Worm (Caenorhabditis elegans) whole organism, young adult: ENCODE measurements around the gene pqn-36.

Experiments
- B0035.1 ChIP-seq: sonication (generic microtip); optimal IDR thresholded peaks from 2 replicates; lab custom pipeline; 2016; ENCODE audit warnings: missing genetic modification characterization, mild to moderate bottlenecking, missing compliant biosample characterization, missing genotype, missing genetic modification reagents
- C06A6.2 ChIP-seq: fragments of 200-800 bp; sonication (Bioruptor generic); conservative IDR thresholded peaks from 2 replicates; pipeline ENCODE4 v1.3.6; 2022; ENCODE audit warnings: missing genetic modification characterization, missing compliant biosample characterization
- C17E4.6 ChIP-seq: fragments of 200-800 bp; sonication (Bioruptor generic); IDR thresholded peaks from 2 replicates; pipeline ENCODE4 v1.3.6; 2022; ENCODE audit warnings: missing genetic modification reagents, missing genetic modification characterization, missing compliant biosample characterization
- F39B2.1 ChIP-seq: fragments of 200-800 bp; sonication (Bioruptor generic); IDR thresholded peaks from 2 replicates; pipeline ENCODE4 v1.3.6; 2022; ENCODE audit warnings: missing genetic modification reagents, missing genetic modification characterization, missing compliant biosample characterization
- F52B5.7 ChIP-seq: sonication (generic microtip); optimal IDR thresholded peaks from 2 replicates; lab custom pipeline; 2016; ENCODE audit warnings: mild to moderate bottlenecking, missing genetic modification characterization, missing compliant biosample characterization
- F55B11.4 ChIP-seq: sonication (generic microtip); optimal IDR thresholded peaks from 2 replicates; lab custom pipeline; 2016; ENCODE audit warnings: missing compliant biosample characterization, missing genetic modification characterization, borderline replicate concordance; ENCODE audit not compliant: insufficient read depth
- K11D2.4 ChIP-seq: fragments of 200-800 bp; sonication (Bioruptor generic); IDR thresholded peaks from 2 replicates; pipeline ENCODE4 v1.3.6; 2022; ENCODE audit warnings: missing genetic modification reagents, missing genetic modification characterization, missing compliant biosample characterization
- Y79H2A.3 ChIP-seq: fragments of 200-800 bp; sonication (Bioruptor generic); conservative IDR thresholded peaks from 2 replicates; pipeline ENCODE4 v1.3.6; 2022; ENCODE audit warnings: missing genetic modification reagents, missing genetic modification characterization, missing compliant biosample characterization
- Y95B8A.8 ChIP-seq: fragments of 200-800 bp; sonication (Bioruptor generic); IDR thresholded peaks from 2 replicates; pipeline ENCODE4 v1.3.6; 2022; ENCODE audit warnings: missing genetic modification reagents, missing genetic modification characterization, missing compliant biosample characterization
- ZK185.1 ChIP-seq: sonication (generic microtip); optimal IDR thresholded peaks from 2 replicates; lab custom pipeline; 2016; ENCODE audit warnings: mild to moderate bottlenecking, missing genetic modification characterization, missing compliant biosample characterization; ENCODE audit not compliant: poor library complexity, severe bottlenecking
- aptf-3 ChIP-seq: fragments of 200-800 bp; sonication (Bioruptor generic); IDR thresholded peaks from 2 replicates; pipeline ENCODE4 v1.3.6; 2022; ENCODE audit warnings: missing genetic modification characterization, missing compliant biosample characterization
- attf-6 ChIP-seq: fragments of 200-800 bp; sonication (Bioruptor generic); IDR thresholded peaks from 2 replicates; pipeline ENCODE4 v1.3.6; 2022; ENCODE audit warnings: missing genetic modification reagents, missing genetic modification characterization, missing compliant biosample characterization
- ccch-3 ChIP-seq: fragments of 200-800 bp; sonication (Bioruptor generic); optimal IDR thresholded peaks from 2 replicates; lab custom pipeline; 2018; ENCODE audit warnings: mild to moderate bottlenecking, missing genetic modification characterization, missing compliant biosample characterization
- chd-7 ChIP-seq: sonication (generic microtip); optimal IDR thresholded peaks from 2 replicates; lab custom pipeline; 2016; ENCODE audit warnings: mild to moderate bottlenecking, missing genetic modification characterization, moderate library complexity, missing compliant biosample characterization
- dox-1 ChIP-seq: fragments of 200-800 bp; sonication (Bioruptor generic); IDR thresholded peaks from 2 replicates; pipeline ENCODE4 v1.3.6; 2022; ENCODE audit warnings: missing genetic modification reagents, missing genetic modification characterization, missing compliant biosample characterization
- dpl-1 ChIP-seq: fragments of 150-350 bp; optimal IDR thresholded peaks from 2 replicates; lab custom pipeline; 2014; ENCODE audit warnings: missing biosample characterization, missing genetic modification reagents, missing genetic modification characterization
- egl-18 ChIP-seq: fragments of 200-800 bp; sonication (Bioruptor generic); IDR thresholded peaks from 2 replicates; pipeline ENCODE4 v1.3.6; 2022; ENCODE audit warnings: missing genetic modification reagents, missing genetic modification characterization, missing compliant biosample characterization
- ekl-4 ChIP-seq: fragments of 200-800 bp; sonication (Bioruptor generic); IDR thresholded peaks from 2 replicates; pipeline ENCODE4 v1.3.6; 2022; ENCODE audit warnings: missing genetic modification reagents, missing genetic modification characterization, missing compliant biosample characterization
- hlh-12 ChIP-seq: sonication (generic microtip); optimal IDR thresholded peaks from 2 replicates; lab custom pipeline; 2016; ENCODE audit warnings: missing genetic modification characterization, missing compliant biosample characterization
- hmg-1.2 ChIP-seq: fragments of 200-800 bp; sonication (Bioruptor generic); IDR thresholded peaks from 2 replicates; pipeline ENCODE4 v1.3.6; 2022; ENCODE audit warnings: missing genetic modification reagents, missing genetic modification characterization, missing compliant biosample characterization
- hmg-20 ChIP-seq: fragments of 200-800 bp; sonication (Bioruptor generic); IDR thresholded peaks from 2 replicates; pipeline ENCODE4 v1.3.6; 2022; ENCODE audit warnings: missing genetic modification reagents, missing genetic modification characterization, missing compliant biosample characterization
- hrde-1 ChIP-seq: sonication (generic microtip); optimal IDR thresholded peaks from 2 replicates; lab custom pipeline; 2016; ENCODE audit warnings: missing genetic modification characterization, mild to moderate bottlenecking, missing compliant biosample characterization, moderate library complexity, missing genotype, missing genetic modification reagents, borderline replicate concordance
- let-526 ChIP-seq: fragments of 200-800 bp; sonication (Bioruptor generic); IDR thresholded peaks from 2 replicates; pipeline ENCODE4 v1.3.6; 2022; ENCODE audit warnings: missing genetic modification reagents, missing genetic modification characterization, missing compliant biosample characterization
- lin-40 ChIP-seq: sonication (generic microtip); optimal IDR thresholded peaks from 2 replicates; lab custom pipeline; 2016; ENCODE audit warnings: missing genetic modification characterization, mild to moderate bottlenecking, missing compliant biosample characterization, missing genotype, missing genetic modification reagents
- lin-54 ChIP-seq: fragments of 200-800 bp; sonication (Bioruptor generic); optimal IDR thresholded peaks from 2 replicates; lab custom pipeline; 2018; ENCODE audit warnings: mild to moderate bottlenecking, missing genetic modification characterization, missing compliant biosample characterization
- lsl-1 ChIP-seq: fragments of 200-800 bp; sonication (Bioruptor generic); optimal IDR thresholded peaks from 2 replicates; lab custom pipeline; 2018; ENCODE audit warnings: mild to moderate bottlenecking, missing genetic modification characterization, moderate library complexity, missing compliant biosample characterization
- lsy-27 ChIP-seq: sonication (generic microtip); optimal IDR thresholded peaks from 2 replicates; lab custom pipeline; 2017; ENCODE audit warnings: missing genetic modification characterization, mild to moderate bottlenecking, missing compliant biosample characterization, antibody characterized with exemption, missing genotype, borderline replicate concordance; ENCODE audit not compliant: insufficient read depth
- madf-10 ChIP-seq: sonication (generic microtip); optimal IDR thresholded peaks from 2 replicates; lab custom pipeline; 2016; ENCODE audit warnings: mild to moderate bottlenecking, missing genetic modification characterization, missing compliant biosample characterization
- madf-3 ChIP-seq: fragments of 200-800 bp; sonication (Bioruptor generic); IDR thresholded peaks from 2 replicates; pipeline ENCODE4 v1.3.6; 2022; ENCODE audit warnings: missing genetic modification reagents, missing genetic modification characterization, missing compliant biosample characterization
- madf-8 ChIP-seq: fragments of 200-800 bp; sonication (Bioruptor generic); conservative IDR thresholded peaks from 2 replicates; pipeline ENCODE4 v1.3.6; 2022; ENCODE audit warnings: missing genetic modification reagents, missing genetic modification characterization, missing compliant biosample characterization
- mes-4 ChIP-seq: sonication (generic microtip); optimal IDR thresholded peaks from 2 replicates; lab custom pipeline; 2016; ENCODE audit warnings: missing genotype, missing genetic modification characterization, missing compliant biosample characterization
- nfya-2 ChIP-seq: fragments of 200-800 bp; sonication (Bioruptor generic); IDR thresholded peaks from 2 replicates; pipeline ENCODE4 v1.3.6; 2022; ENCODE audit warnings: missing genetic modification reagents, missing genetic modification characterization, missing compliant biosample characterization
- nhr-120 ChIP-seq: fragments of 200-800 bp; sonication (Bioruptor generic); IDR thresholded peaks from 2 replicates; pipeline ENCODE4 v1.3.6; 2022; ENCODE audit warnings: missing genetic modification characterization, missing compliant biosample characterization
- nhr-27 ChIP-seq: fragments of 200-800 bp; sonication (Bioruptor generic); optimal IDR thresholded peaks from 2 replicates; lab custom pipeline; 2018; ENCODE audit warnings: mild to moderate bottlenecking, missing genetic modification characterization, moderate library complexity, missing compliant biosample characterization
- pbrm-1 ChIP-seq: fragments of 200-800 bp; sonication (Bioruptor generic); IDR thresholded peaks from 2 replicates; pipeline ENCODE4 v1.3.6; 2022; ENCODE audit warnings: missing genetic modification reagents, missing genetic modification characterization, missing compliant biosample characterization
- pha-4 ChIP-seq: fragments of 150-350 bp; sonication (generic microtip); optimal IDR thresholded peaks from 2 replicates; lab custom pipeline; 2014; ENCODE audit warnings: missing biosample characterization, missing genetic modification reagents, missing genetic modification characterization
- repo-1 ChIP-seq: sonication (generic microtip); optimal IDR thresholded peaks from 2 replicates; lab custom pipeline; 2017; ENCODE audit warnings: mild to moderate bottlenecking, missing genetic modification characterization, missing compliant biosample characterization
- snpc-1.1 ChIP-seq: sonication (generic microtip); optimal IDR thresholded peaks from 2 replicates; lab custom pipeline; 2017; ENCODE audit warnings: missing genetic modification characterization, mild to moderate bottlenecking, missing compliant biosample characterization, antibody characterized with exemption, moderate library complexity, missing genotype, missing genetic modification reagents; ENCODE audit not compliant: insufficient read depth
- snpc-1.3 ChIP-seq: sonication (generic microtip); optimal IDR thresholded peaks from 2 replicates; lab custom pipeline; 2017; ENCODE audit warnings: missing genetic modification characterization, mild to moderate bottlenecking, missing compliant biosample characterization, antibody characterized with exemption, moderate library complexity, missing genotype, missing genetic modification reagents; ENCODE audit not compliant: insufficient read depth
- snpc-4 ChIP-seq, 5 experiments: fragments of 150-350 bp in 1 of 5; sonication (generic microtip) in 4 of 5; optimal IDR thresholded peaks; 2 replicates each; lab custom pipeline; 2014 to 2018; ENCODE audit warnings: missing genetic modification characterization in 5 of 5, missing biosample characterization in 3 of 5, antibody characterized with exemption in 2 of 5, mild to moderate bottlenecking in 2 of 5, missing compliant biosample characterization in 2 of 5, missing genotype in 2 of 5, moderate library complexity in 2 of 5, missing genetic modification reagents in 1 of 5
- somi-1 ChIP-seq: fragments of 200-800 bp; sonication (Bioruptor generic); optimal IDR thresholded peaks from 2 replicates; lab custom pipeline; 2018; ENCODE audit warnings: mild to moderate bottlenecking, missing genetic modification characterization, missing compliant biosample characterization
- tbp1 ChIP-seq: fragments of 200-800 bp; sonication (Bioruptor generic); optimal IDR thresholded peaks from 2 replicates; lab custom pipeline; 2018; ENCODE audit warnings: mild to moderate bottlenecking, missing genetic modification characterization, missing compliant biosample characterization
- xnd-1 ChIP-seq: sonication (generic microtip); optimal IDR thresholded peaks from 2 replicates; lab custom pipeline; 2016; ENCODE audit warnings: missing genotype, missing genetic modification reagents, missing genetic modification characterization, missing compliant biosample characterization
- ztf-18 ChIP-seq: sonication (generic microtip); optimal IDR thresholded peaks from 2 replicates; lab custom pipeline; 2016; ENCODE audit warnings: missing genotype, mild to moderate bottlenecking, missing genetic modification characterization, missing compliant biosample characterization
- ztf-26 ChIP-seq: sonication (generic microtip); optimal IDR thresholded peaks from 2 replicates; lab custom pipeline; 2017; ENCODE audit warnings: missing genetic modification characterization, missing compliant biosample characterization
- ztf-28 ChIP-seq: fragments of 200-800 bp; sonication (Bioruptor generic); IDR thresholded peaks from 2 replicates; pipeline ENCODE4 v1.3.6; 2022; ENCODE audit warnings: missing genetic modification reagents, missing genetic modification characterization, missing compliant biosample characterization
- ztf-3 ChIP-seq: fragments of 200-800 bp; sonication (Bioruptor generic); optimal IDR thresholded peaks from 2 replicates; lab custom pipeline; 2018; ENCODE audit warnings: mild to moderate bottlenecking, missing genetic modification characterization, missing compliant biosample characterization

Gene pqn-36

DNA sequence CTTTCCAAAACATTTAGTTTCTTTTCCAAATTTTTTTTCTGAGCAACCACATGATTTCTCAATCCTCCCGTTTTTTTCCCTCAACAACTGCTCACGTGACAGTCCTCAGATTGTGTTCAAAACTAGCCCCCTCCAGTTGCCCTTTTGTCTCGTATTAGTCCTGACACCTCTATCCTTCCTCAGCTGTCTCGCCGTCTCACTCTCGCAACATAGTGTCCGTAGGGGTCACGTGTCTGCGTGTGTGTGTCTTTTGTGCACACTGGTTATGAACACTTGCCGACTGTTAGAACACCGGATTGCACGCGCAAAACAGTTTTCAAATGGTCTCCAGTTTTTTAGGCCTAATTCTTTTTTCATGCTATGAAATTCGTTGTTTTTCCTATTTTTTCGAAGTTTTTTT, 50.1 kb downstream of the pqn-36 start (continued):
- TF ChIP-seq attf-6 (GFP tag; lab: Robert Waterston, UW) = no peak
- no peak for TF ChIP-seq C17E4.6 (GFP tag; lab: Robert Waterston, UW)
- TF ChIP-seq pbrm-1 (GFP tag; lab: Robert Waterston, UW) = 0 out of 2 replicates have a peak, but pooled peaks have one; percentile 47
- no peak for TF ChIP-seq hrde-1 (tag; lab: Kevin White, UChicago)
- TF ChIP-seq ekl-4 (GFP tag; lab: Robert Waterston, UW) = 0 out of 2 replicates have a peak, but pooled peaks have one; percentile 31
- TF ChIP-seq C06A6.2 = peak; percentile 75
- TF ChIP-seq nfya-2 (GFP tag; lab: Robert Waterston, UW) = no peak
- TF ChIP-seq ccch-3 (GFP tag; lab: Kevin White, UChicago) = no peak
- no peak for TF ChIP-seq pha-4 (tag; lab: Kevin White, UChicago)
- no peak for TF ChIP-seq nhr-27
- TF ChIP-seq aptf-3 (GFP tag; lab: Robert Waterston, UW) = no peak
- TF ChIP-seq F52B5.7 (tag; lab: Kevin White, UChicago) = no peak
- no peak for TF ChIP-seq hlh-12
- no peak for TF ChIP-seq Y79H2A.3 (GFP tag; lab: Robert Waterston, UW)
- TF ChIP-seq let-526 (GFP tag; lab: Robert Waterston, UW) = peak; percentile 54; the same call in 1 of the 2 replicates
- TF ChIP-seq F39B2.1 = no peak
- peak; percentile 60; the same call in 1 of the 2 replicates for TF ChIP-seq hmg-1.2 (GFP tag; lab: Robert Waterston, UW)
- no peak for TF ChIP-seq ztf-3 (GFP tag; lab: Kevin White, UChicago)
- TF ChIP-seq chd-7 (tag; lab: Kevin White, UChicago) = peak; percentile 60
- no peak for TF ChIP-seq dox-1
- no peak for TF ChIP-seq Y95B8A.8 (GFP tag; lab: Robert Waterston, UW)
- TF ChIP-seq snpc-4 (GFP tag; optimal IDR thresholded peaks at IDR 0.05; lab: Kevin White, UChicago) = no peak
- peak in 2 of 4 experiments; percentile 38 to 40 for TF ChIP-seq snpc-4 (tag; optimal IDR thresholded peaks at IDR 0.05; lab: Kevin White, UChicago)
- no peak for TF ChIP-seq ztf-18 (tag; lab: Kevin White, UChicago)
- TF ChIP-seq snpc-1.3 (tag; lab: Kevin White, UChicago) = no peak
- TF ChIP-seq mes-4 (tag; lab: Kevin White, UChicago) = no peak
- peak; percentile 76 for TF ChIP-seq madf-10 (tag; lab: Kevin White, UChicago)
- no peak for TF ChIP-seq B0035.1
- TF ChIP-seq K11D2.4 (GFP tag; lab: Robert Waterston, UW) = peak; percentile 81
- TF ChIP-seq somi-1 (GFP tag; lab: Kevin White, UChicago) = peak; percentile 59
- no peak for TF ChIP-seq snpc-1.1 (tag; lab: Kevin White, UChicago)
- no peak for TF ChIP-seq egl-18
- TF ChIP-seq repo-1 (tag; lab: Kevin White, UChicago) = no peak
- no peak for TF ChIP-seq ztf-28
- TF ChIP-seq lsy-27 (tag; lab: Kevin White, UChicago) = no peak
- TF ChIP-seq madf-8 = no peak
- TF ChIP-seq tbp1 (GFP tag; lab: Kevin White, UChicago) = peak; percentile 16
- no peak for TF ChIP-seq lin-54 (GFP tag; lab: Kevin White, UChicago)
- TF ChIP-seq hmg-20 (GFP tag; lab: Robert Waterston, UW) = no peak
- no peak for TF ChIP-seq F55B11.4 (tag; lab: Kevin White, UChicago)
- TF ChIP-seq ZK185.1 (tag; lab: Kevin White, UChicago) = peak; percentile 39
- peak; percentile 58 for TF ChIP-seq lin-40
- TF ChIP-seq ztf-26 (tag; lab: Kevin White, UChicago) = peak; percentile 3
- TF ChIP-seq madf-3 (GFP tag; lab: Robert Waterston, UW) = no peak
- no peak for TF ChIP-seq xnd-1 (tag; lab: Kevin White, UChicago)
- TF ChIP-seq dpl-1 (GFP tag; lab: Kevin White, UChicago) = no peak
- TF ChIP-seq lsl-1 (GFP tag; lab: Kevin White, UChicago) = no peak
- TF ChIP-seq nhr-120 (GFP tag; lab: Robert Waterston, UW) = no peak
